Worm (Caenorhabditis elegans) whole organism, L2 larva: ENCODE measurements around the gene fan-1.

Experiments
- ZK546.5 ChIP-seq: sonication (generic microtip); optimal IDR thresholded peaks from 2 replicates; lab custom pipeline; 2017; ENCODE audit warnings: missing biosample characterization, missing genetic modification characterization
- ceh-16 ChIP-seq: fragments of 150-350 bp; optimal IDR thresholded peaks from 2 replicates; lab custom pipeline; 2014; ENCODE audit warnings: missing biosample characterization, missing genetic modification characterization
- elt-3 ChIP-seq: sonication (generic microtip); optimal IDR thresholded peaks from 2 replicates; lab custom pipeline; 2017; ENCODE audit warnings: missing biosample characterization, missing genetic modification characterization
- gmeb-1 ChIP-seq: fragments of 150-350 bp; optimal IDR thresholded peaks from 2 replicates; lab custom pipeline; 2014; ENCODE audit warnings: missing biosample characterization, missing genetic modification characterization
- lin-11 ChIP-seq: fragments of 150-350 bp; sonication (generic microtip); optimal IDR thresholded peaks from 2 replicates; lab custom pipeline; 2014; ENCODE audit warnings: missing biosample characterization, missing genetic modification characterization, inconsistent platforms, mixed read lengths
- lin-39 ChIP-seq: fragments of 150-350 bp; optimal IDR thresholded peaks from 2 replicates; lab custom pipeline; 2014; ENCODE audit warnings: missing biosample characterization, missing genetic modification reagents, missing genetic modification characterization
- nhr-12 ChIP-seq: fragments of 150-350 bp; optimal IDR thresholded peaks from 2 replicates; lab custom pipeline; 2014; ENCODE audit warnings: missing biosample characterization, missing genetic modification characterization

DNA sequence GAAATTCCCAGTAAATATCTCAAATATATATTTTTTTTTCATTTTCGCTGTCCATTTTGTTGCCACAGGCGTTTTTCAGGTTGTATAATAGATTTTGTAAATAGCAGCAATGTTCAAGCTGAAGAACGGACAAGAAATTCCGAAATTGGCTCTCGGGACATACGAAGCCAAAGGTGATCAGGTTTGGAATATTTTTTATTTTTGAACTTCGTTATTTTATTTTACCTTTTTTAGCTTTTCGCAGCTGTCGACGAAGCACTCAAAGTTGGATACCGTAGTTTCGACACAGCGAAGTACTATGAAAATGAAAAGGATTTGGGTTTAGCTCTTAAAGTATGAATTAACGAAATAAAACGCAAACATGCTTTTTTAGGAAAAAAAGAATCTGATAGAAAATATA is 24.0 kb upstream of the fan-1 start, which contains the start of gene C01G5.5:
- no peak for TF ChIP-seq ceh-16 (tag; lab: Kevin White, UChicago)
- no peak for TF ChIP-seq nhr-12 (tag; lab: Kevin White, UChicago)
- TF ChIP-seq elt-3 (tag; lab: Kevin White, UChicago) = no peak
- no peak for TF ChIP-seq lin-11 (tag; lab: Kevin White, UChicago)
- no peak for TF ChIP-seq ZK546.5 (tag; lab: Kevin White, UChicago)
- TF ChIP-seq lin-39 = no peak
- no peak for TF ChIP-seq gmeb-1 (tag; lab: Kevin White, UChicago)
